Worm (Caenorhabditis elegans) whole organism, young adult: ENCODE data around the gene srxa-13.

ENCODE experiments used
- B0035.1 ChIP-seq: sonication (generic microtip); optimal IDR thresholded peaks from 2 replicates; lab custom pipeline; 2016; ENCODE audit warnings: missing genetic modification characterization, mild to moderate bottlenecking, missing compliant biosample characterization, missing genotype, missing genetic modification reagents
- B0261.1 ChIP-seq: sonication (generic microtip); optimal IDR thresholded peaks from 2 replicates; lab custom pipeline; 2016; ENCODE audit warnings: mild to moderate bottlenecking, missing genetic modification characterization, moderate library complexity, missing compliant biosample characterization
- C17E4.6 ChIP-seq: fragments of 200-800 bp; sonication (Bioruptor generic); IDR thresholded peaks from 2 replicates; pipeline ENCODE4 v1.3.6; 2022; ENCODE audit warnings: missing genetic modification reagents, missing genetic modification characterization, missing compliant biosample characterization
- D2030.7 ChIP-seq: fragments of 200-800 bp; sonication (Bioruptor generic); IDR thresholded peaks from 2 replicates; pipeline ENCODE4 v1.3.6; 2022; ENCODE audit warnings: missing genetic modification reagents, missing genetic modification characterization, missing compliant biosample characterization
- F22D6.2 ChIP-seq: sonication (generic microtip); optimal IDR thresholded peaks from 2 replicates; lab custom pipeline; 2016; ENCODE audit warnings: mild to moderate bottlenecking, missing genetic modification characterization, missing compliant biosample characterization
- F33H1.4 ChIP-seq: fragments of 200-800 bp; sonication (Bioruptor generic); IDR thresholded peaks from 2 replicates; pipeline ENCODE4 v1.3.6; 2022; ENCODE audit warnings: missing genetic modification reagents, missing genetic modification characterization, missing compliant biosample characterization
- F37B4.10 ChIP-seq: fragments of 200-800 bp; sonication (Bioruptor generic); IDR thresholded peaks from 2 replicates; pipeline ENCODE4 v1.3.6; 2022; ENCODE audit warnings: missing genetic modification characterization, missing compliant biosample characterization
- F49E8.2 ChIP-seq: sonication (generic microtip); optimal IDR thresholded peaks from 3 replicates; lab custom pipeline; 2017; ENCODE audit warnings: missing genetic modification characterization, mild to moderate bottlenecking, missing compliant biosample characterization, antibody characterized with exemption, moderate library complexity; ENCODE audit not compliant: insufficient read depth
- F52B5.7 ChIP-seq: sonication (generic microtip); optimal IDR thresholded peaks from 2 replicates; lab custom pipeline; 2016; ENCODE audit warnings: mild to moderate bottlenecking, missing genetic modification characterization, missing compliant biosample characterization
- F57A8.1 ChIP-seq: fragments of 200-800 bp; sonication (Bioruptor generic); optimal IDR thresholded peaks from 2 replicates; lab custom pipeline; 2018; ENCODE audit warnings: mild to moderate bottlenecking, missing genetic modification characterization, moderate library complexity, missing compliant biosample characterization
- K11D2.4 ChIP-seq: fragments of 200-800 bp; sonication (Bioruptor generic); IDR thresholded peaks from 2 replicates; pipeline ENCODE4 v1.3.6; 2022; ENCODE audit warnings: missing genetic modification reagents, missing genetic modification characterization, missing compliant biosample characterization
- Y53G8AR.9 ChIP-seq: fragments of 200-800 bp; sonication (Bioruptor generic); conservative IDR thresholded peaks from 2 replicates; pipeline ENCODE4 v1.3.6; 2022; ENCODE audit warnings: missing genetic modification reagents, missing genetic modification characterization, missing compliant biosample characterization
- Y56A3A.18 ChIP-seq: fragments of 200-800 bp; sonication (Bioruptor generic); IDR thresholded peaks from 2 replicates; pipeline ENCODE4 v1.3.6; 2022; ENCODE audit warnings: missing genetic modification reagents, missing genetic modification characterization, missing compliant biosample characterization
- Y79H2A.3 ChIP-seq: fragments of 200-800 bp; sonication (Bioruptor generic); conservative IDR thresholded peaks from 2 replicates; pipeline ENCODE4 v1.3.6; 2022; ENCODE audit warnings: missing genetic modification reagents, missing genetic modification characterization, missing compliant biosample characterization
- bed-2 ChIP-seq: fragments of 200-800 bp; sonication (Bioruptor generic); IDR thresholded peaks from 2 replicates; pipeline ENCODE4 v1.3.6; 2022; ENCODE audit warnings: missing genetic modification reagents, missing genetic modification characterization, missing compliant biosample characterization
- ccch-3 ChIP-seq: fragments of 200-800 bp; sonication (Bioruptor generic); optimal IDR thresholded peaks from 2 replicates; lab custom pipeline; 2018; ENCODE audit warnings: mild to moderate bottlenecking, missing genetic modification characterization, missing compliant biosample characterization
- cebp-1 ChIP-seq, 2 experiments: fragments of 200-800 bp in 1 of 2; sonication (Bioruptor generic) in 1 of 2; sonication (generic microtip) in 1 of 2; IDR thresholded peaks in 1 of 2; optimal IDR thresholded peaks in 1 of 2; 2 replicates each; pipeline versions ENCODE4 v1.3.6 to Lab custom; 2017 to 2022; ENCODE audit warnings: missing compliant biosample characterization in 2 of 2, missing genetic modification characterization in 2 of 2, mild to moderate bottlenecking in 1 of 2, missing genetic modification reagents in 1 of 2, moderate library complexity in 1 of 2
- ceh-100 ChIP-seq: fragments of 200-800 bp; sonication (Bioruptor generic); IDR thresholded peaks from 2 replicates; pipeline ENCODE4 v1.3.6; 2022; ENCODE audit warnings: missing genetic modification reagents, missing genetic modification characterization, missing compliant biosample characterization
- ceh-40 ChIP-seq: fragments of 200-800 bp; sonication (Bioruptor generic); IDR thresholded peaks from 2 replicates; pipeline ENCODE4 v1.3.6; 2022; ENCODE audit warnings: missing genetic modification characterization, missing compliant biosample characterization
- ceh-58 ChIP-seq: fragments of 200-800 bp; sonication (Bioruptor generic); IDR thresholded peaks from 2 replicates; pipeline ENCODE4 v1.3.6; 2022; ENCODE audit warnings: missing genetic modification characterization, missing compliant biosample characterization
- die-1 ChIP-seq: sonication (generic microtip); optimal IDR thresholded peaks from 2 replicates; lab custom pipeline; 2016; ENCODE audit warnings: missing genotype, mild to moderate bottlenecking, missing genetic modification characterization, missing compliant biosample characterization
- dpff-1 ChIP-seq: sonication (generic microtip); optimal IDR thresholded peaks from 2 replicates; lab custom pipeline; 2017; ENCODE audit warnings: mild to moderate bottlenecking, missing genetic modification characterization, missing compliant biosample characterization
- dpl-1 ChIP-seq: fragments of 150-350 bp; optimal IDR thresholded peaks from 2 replicates; lab custom pipeline; 2014; ENCODE audit warnings: missing biosample characterization, missing genetic modification reagents, missing genetic modification characterization
- egl-18 ChIP-seq: fragments of 200-800 bp; sonication (Bioruptor generic); IDR thresholded peaks from 2 replicates; pipeline ENCODE4 v1.3.6; 2022; ENCODE audit warnings: missing genetic modification reagents, missing genetic modification characterization, missing compliant biosample characterization
- egl-44 ChIP-seq: fragments of 200-800 bp; sonication (Bioruptor generic); IDR thresholded peaks from 2 replicates; pipeline ENCODE4 v1.3.6; 2022; ENCODE audit warnings: missing genetic modification reagents, missing genetic modification characterization, missing compliant biosample characterization
- ekl-4 ChIP-seq: fragments of 200-800 bp; sonication (Bioruptor generic); IDR thresholded peaks from 2 replicates; pipeline ENCODE4 v1.3.6; 2022; ENCODE audit warnings: missing genetic modification reagents, missing genetic modification characterization, missing compliant biosample characterization
- him-1 ChIP-seq: sonication (generic microtip); optimal IDR thresholded peaks from 2 replicates; lab custom pipeline; 2016; ENCODE audit warnings: missing genotype, missing genetic modification reagents, missing genetic modification characterization, missing compliant biosample characterization
- hmg-1.2 ChIP-seq: fragments of 200-800 bp; sonication (Bioruptor generic); IDR thresholded peaks from 2 replicates; pipeline ENCODE4 v1.3.6; 2022; ENCODE audit warnings: missing genetic modification reagents, missing genetic modification characterization, missing compliant biosample characterization
- lsl-1 ChIP-seq: fragments of 200-800 bp; sonication (Bioruptor generic); optimal IDR thresholded peaks from 2 replicates; lab custom pipeline; 2018; ENCODE audit warnings: mild to moderate bottlenecking, missing genetic modification characterization, moderate library complexity, missing compliant biosample characterization
- madf-3 ChIP-seq: fragments of 200-800 bp; sonication (Bioruptor generic); IDR thresholded peaks from 2 replicates; pipeline ENCODE4 v1.3.6; 2022; ENCODE audit warnings: missing genetic modification reagents, missing genetic modification characterization, missing compliant biosample characterization
- madf-6 ChIP-seq: fragments of 200-800 bp; sonication (Bioruptor generic); IDR thresholded peaks from 2 replicates; pipeline ENCODE4 v1.3.6; 2022; ENCODE audit warnings: missing genetic modification reagents, missing genetic modification characterization, missing compliant biosample characterization
- mel-28 ChIP-seq: sonication (generic microtip); optimal IDR thresholded peaks from 2 replicates; lab custom pipeline; 2016; ENCODE audit warnings: borderline replicate concordance, mild to moderate bottlenecking, missing genetic modification characterization, missing compliant biosample characterization
- nfya-1 ChIP-seq: sonication (generic microtip); optimal IDR thresholded peaks from 2 replicates; lab custom pipeline; 2017; ENCODE audit warnings: antibody characterized with exemption, missing compliant biosample characterization, missing genetic modification characterization, borderline replicate concordance; ENCODE audit not compliant: insufficient read depth
- nfya-2 ChIP-seq: fragments of 200-800 bp; sonication (Bioruptor generic); IDR thresholded peaks from 2 replicates; pipeline ENCODE4 v1.3.6; 2022; ENCODE audit warnings: missing genetic modification reagents, missing genetic modification characterization, missing compliant biosample characterization
- nhr-120 ChIP-seq: fragments of 200-800 bp; sonication (Bioruptor generic); IDR thresholded peaks from 2 replicates; pipeline ENCODE4 v1.3.6; 2022; ENCODE audit warnings: missing genetic modification characterization, missing compliant biosample characterization
- nhr-179 ChIP-seq: sonication (generic microtip); optimal IDR thresholded peaks from 2 replicates; lab custom pipeline; 2016; ENCODE audit warnings: mild to moderate bottlenecking, missing genetic modification characterization, missing compliant biosample characterization
- nhr-27 ChIP-seq: fragments of 200-800 bp; sonication (Bioruptor generic); optimal IDR thresholded peaks from 2 replicates; lab custom pipeline; 2018; ENCODE audit warnings: mild to moderate bottlenecking, missing genetic modification characterization, moderate library complexity, missing compliant biosample characterization
- nhr-90 ChIP-seq: sonication (generic microtip); optimal IDR thresholded peaks from 2 replicates; lab custom pipeline; 2016; ENCODE audit warnings: missing genotype, mild to moderate bottlenecking, missing genetic modification characterization, missing compliant biosample characterization
- rcor-1 ChIP-seq: fragments of 200-800 bp; sonication (Bioruptor generic); IDR thresholded peaks from 2 replicates; pipeline ENCODE4 v1.3.6; 2022; ENCODE audit warnings: missing genetic modification reagents, missing genetic modification characterization, missing compliant biosample characterization
- snpc-4 ChIP-seq, 5 experiments: fragments of 150-350 bp in 1 of 5; sonication (generic microtip) in 4 of 5; optimal IDR thresholded peaks; 2 replicates each; lab custom pipeline; 2014 to 2018; ENCODE audit warnings: missing genetic modification characterization in 5 of 5, missing biosample characterization in 3 of 5, antibody characterized with exemption in 2 of 5, mild to moderate bottlenecking in 2 of 5, missing compliant biosample characterization in 2 of 5, missing genotype in 2 of 5, moderate library complexity in 2 of 5, missing genetic modification reagents in 1 of 5
- tbp1 ChIP-seq: fragments of 200-800 bp; sonication (Bioruptor generic); optimal IDR thresholded peaks from 2 replicates; lab custom pipeline; 2018; ENCODE audit warnings: mild to moderate bottlenecking, missing genetic modification characterization, missing compliant biosample characterization
- tlf-1 ChIP-seq: fragments of 200-800 bp; sonication (Bioruptor generic); optimal IDR thresholded peaks from 2 replicates; lab custom pipeline; 2018; ENCODE audit warnings: mild to moderate bottlenecking, missing genetic modification characterization, missing compliant biosample characterization
- unc-62 ChIP-seq: fragments of 150-350 bp; optimal IDR thresholded peaks from 2 replicates; lab custom pipeline; 2014; ENCODE audit warnings: missing biosample characterization, missing genetic modification reagents, missing genetic modification characterization
- ztf-18 ChIP-seq: sonication (generic microtip); optimal IDR thresholded peaks from 2 replicates; lab custom pipeline; 2016; ENCODE audit warnings: missing genotype, mild to moderate bottlenecking, missing genetic modification characterization, missing compliant biosample characterization
- ztf-26 ChIP-seq: sonication (generic microtip); optimal IDR thresholded peaks from 2 replicates; lab custom pipeline; 2017; ENCODE audit warnings: missing genetic modification characterization, missing compliant biosample characterization
- ztf-3 ChIP-seq: fragments of 200-800 bp; sonication (Bioruptor generic); optimal IDR thresholded peaks from 2 replicates; lab custom pipeline; 2018; ENCODE audit warnings: mild to moderate bottlenecking, missing genetic modification characterization, missing compliant biosample characterization

srxa-13 gene

DNA sequence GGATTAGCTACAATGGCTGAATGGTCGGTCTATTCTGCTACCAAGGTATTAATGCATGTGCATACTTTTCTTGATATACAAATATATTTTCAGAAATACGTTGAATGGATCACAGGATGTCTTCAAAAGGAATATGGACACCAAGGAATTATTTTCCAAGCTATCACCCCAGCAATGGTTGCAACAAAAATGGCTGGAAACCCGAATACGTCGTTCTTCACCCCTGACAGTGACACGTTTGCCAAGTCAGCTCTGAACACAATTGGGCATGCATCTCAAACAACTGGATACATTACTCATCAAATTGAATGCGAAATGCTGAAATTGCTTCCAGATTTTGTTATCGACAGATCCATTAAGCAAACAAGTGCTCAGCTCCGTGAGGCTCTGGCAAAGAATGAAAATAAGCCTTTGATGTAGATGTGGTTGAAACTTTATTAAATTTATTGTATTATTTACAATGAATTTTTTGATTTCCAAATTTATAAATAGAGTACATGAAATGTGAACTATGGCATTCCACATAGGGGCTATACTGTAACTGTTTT lies 22.0 kb upstream of the srxa-13 start (continued):
- peak; percentile 88 for TF ChIP-seq mel-28
- no peak for TF ChIP-seq F57A8.1
- TF ChIP-seq C17E4.6 = 0 out of 2 replicates have a peak, but pooled peaks have one; percentile 34
- TF ChIP-seq bed-2 (GFP tag; lab: Robert Waterston, UW) = no peak
- TF ChIP-seq Y53G8AR.9 = peak; percentile 95
- TF ChIP-seq tlf-1 (GFP tag; lab: Kevin White, UChicago) = peak; percentile 91
- TF ChIP-seq K11D2.4 = peak; percentile 84
- TF ChIP-seq B0035.1 (tag; lab: Kevin White, UChicago) = peak; percentile 69
- no peak for TF ChIP-seq unc-62 (GFP tag; lab: Kevin White, UChicago)
- TF ChIP-seq lsl-1 = no peak
- peak; percentile 86 for TF ChIP-seq ztf-26 (tag; lab: Kevin White, UChicago)
- TF ChIP-seq ztf-3 (GFP tag; lab: Kevin White, UChicago) = peak; percentile 47
- no peak; the same call in 1 of the 2 replicates for TF ChIP-seq D2030.7 (GFP tag; lab: Robert Waterston, UW)
- peak; percentile 77 for TF ChIP-seq cebp-1 (GFP tag; IDR thresholded peaks at IDR 0.05; lab: Robert Waterston, UW)
- peak; percentile 94 for TF ChIP-seq cebp-1 (tag; optimal IDR thresholded peaks at IDR 0.05; lab: Kevin White, UChicago)
- no peak for TF ChIP-seq ztf-18 (tag; lab: Kevin White, UChicago)
- no peak for TF ChIP-seq F49E8.2 (tag; lab: Kevin White, UChicago)
- TF ChIP-seq nhr-27 (tag; lab: Kevin White, UChicago) = no peak
- peak; percentile 56 for TF ChIP-seq hmg-1.2 (GFP tag; lab: Robert Waterston, UW)
- peak; percentile 35 for TF ChIP-seq die-1 (tag; lab: Kevin White, UChicago)
- no peak for TF ChIP-seq dpff-1 (tag; lab: Kevin White, UChicago)
- peak; percentile 77 for TF ChIP-seq egl-44 (GFP tag; lab: Robert Waterston, UW)
- TF ChIP-seq ceh-100 = peak; percentile 54; the same call in 1 of the 2 replicates
- no peak for TF ChIP-seq nfya-2 (GFP tag; lab: Robert Waterston, UW)
- no peak for TF ChIP-seq nfya-1 (tag; lab: Kevin White, UChicago)
- peak; percentile 19; the same call in 1 of the 2 replicates for TF ChIP-seq rcor-1 (GFP tag; lab: Robert Waterston, UW)
- peak; percentile 71 for TF ChIP-seq tbp1 (GFP tag; lab: Kevin White, UChicago)
- TF ChIP-seq F52B5.7 (tag; lab: Kevin White, UChicago) = peak; percentile 92
- no peak for TF ChIP-seq dpl-1
- TF ChIP-seq nhr-90 = peak; percentile 94
- peak; percentile 68 for TF ChIP-seq ekl-4
- no peak for TF ChIP-seq snpc-4 (GFP tag; optimal IDR thresholded peaks at IDR 0.05; lab: Kevin White, UChicago)
- TF ChIP-seq snpc-4 (tag; optimal IDR thresholded peaks at IDR 0.05; lab: Kevin White, UChicago) = peak in 1 of 4 experiments; percentile 34
- TF ChIP-seq F37B4.10 (GFP tag; lab: Robert Waterston, UW) = peak; percentile 93; the same call in 1 of the 2 replicates
- TF ChIP-seq madf-3 (GFP tag; lab: Robert Waterston, UW) = peak; percentile 69
- TF ChIP-seq him-1 (tag; lab: Kevin White, UChicago) = no peak
- TF ChIP-seq B0261.1 = no peak
- peak; percentile 64; the same call in 1 of the 2 replicates for TF ChIP-seq Y79H2A.3
- TF ChIP-seq F22D6.2 = peak; percentile 56
- TF ChIP-seq ceh-58 (GFP tag; lab: Robert Waterston, UW) = no peak
- TF ChIP-seq ccch-3 (GFP tag; lab: Kevin White, UChicago) = no peak
- TF ChIP-seq Y56A3A.18 (GFP tag; lab: Robert Waterston, UW) = peak; percentile 94
- TF ChIP-seq madf-6 (GFP tag; lab: Robert Waterston, UW) = no peak; the same call in 1 of the 2 replicates
- TF ChIP-seq ceh-40 (GFP tag; lab: Robert Waterston, UW) = 0 out of 2 replicates have a peak, but pooled peaks have one; percentile 61
- no peak for TF ChIP-seq nhr-120
- no peak for TF ChIP-seq nhr-179 (tag; lab: Kevin White, UChicago)
- no peak; the same call in none of the 2 replicates for TF ChIP-seq F33H1.4
- no peak for TF ChIP-seq egl-18 (GFP tag; lab: Robert Waterston, UW)
